Worm (Caenorhabditis elegans) whole organism, L2 larva: ENCODE data around the gene laat-1.

Experiments
- C34F6.9 ChIP-seq: fragments of 150-350 bp; optimal IDR thresholded peaks from 2 replicates; lab custom pipeline; 2014; ENCODE audit warnings: missing biosample characterization, missing genetic modification characterization
- F13H6.1 ChIP-seq: sonication (generic microtip); optimal IDR thresholded peaks from 2 replicates; lab custom pipeline; 2016; ENCODE audit warnings: missing genetic modification characterization, missing compliant biosample characterization
- R02D3.7 ChIP-seq: fragments of 150-350 bp; optimal IDR thresholded peaks from 2 replicates; lab custom pipeline; 2014; ENCODE audit warnings: missing biosample characterization, missing genetic modification characterization
- Y55F3AM.14 ChIP-seq: fragments of 200-800 bp; sonication (Bioruptor generic); optimal IDR thresholded peaks from 2 replicates; lab custom pipeline; 2018; ENCODE audit warnings: mild to moderate bottlenecking, missing genetic modification characterization, missing compliant biosample characterization
- ZK546.5 ChIP-seq: sonication (generic microtip); optimal IDR thresholded peaks from 2 replicates; lab custom pipeline; 2017; ENCODE audit warnings: missing biosample characterization, missing genetic modification characterization
- alr-1 ChIP-seq: fragments of 150-350 bp; optimal IDR thresholded peaks from 2 replicates; lab custom pipeline; 2014; ENCODE audit warnings: missing biosample characterization, missing genetic modification characterization
- aly-2 ChIP-seq: fragments of 150-350 bp; optimal IDR thresholded peaks from 2 replicates; lab custom pipeline; 2014; ENCODE audit warnings: missing biosample characterization, missing genetic modification characterization
- ama-1 ChIP-seq: fragments of 150-350 bp; optimal IDR thresholded peaks from 2 replicates; lab custom pipeline; 2018; ENCODE audit warnings: inconsistent platforms
- blmp-1 ChIP-seq: sonication (generic microtip); optimal IDR thresholded peaks from 2 replicates; lab custom pipeline; 2017; ENCODE audit warnings: missing genetic modification characterization, mild to moderate bottlenecking, missing compliant biosample characterization, antibody characterized with exemption, moderate library complexity; ENCODE audit not compliant: insufficient read depth
- ceh-16 ChIP-seq: fragments of 150-350 bp; optimal IDR thresholded peaks from 2 replicates; lab custom pipeline; 2014; ENCODE audit warnings: missing biosample characterization, missing genetic modification characterization
- crh-2 ChIP-seq: sonication (generic microtip); optimal IDR thresholded peaks from 2 replicates; lab custom pipeline; 2017; ENCODE audit warnings: missing biosample characterization, missing genetic modification characterization
- dmd-4 ChIP-seq: sonication (generic microtip); optimal IDR thresholded peaks from 2 replicates; lab custom pipeline; 2017; ENCODE audit warnings: missing biosample characterization, missing genetic modification characterization
- egl-27 ChIP-seq: sonication (generic microtip); optimal IDR thresholded peaks from 3 replicates; lab custom pipeline; 2017; ENCODE audit warnings: missing biosample characterization, missing genetic modification reagents, missing genetic modification characterization
- elt-3 ChIP-seq: sonication (generic microtip); optimal IDR thresholded peaks from 2 replicates; lab custom pipeline; 2017; ENCODE audit warnings: missing biosample characterization, missing genetic modification characterization
- gmeb-1 ChIP-seq: fragments of 150-350 bp; optimal IDR thresholded peaks from 2 replicates; lab custom pipeline; 2014; ENCODE audit warnings: missing biosample characterization, missing genetic modification characterization
- lin-11 ChIP-seq: fragments of 150-350 bp; sonication (generic microtip); optimal IDR thresholded peaks from 2 replicates; lab custom pipeline; 2014; ENCODE audit warnings: missing biosample characterization, missing genetic modification characterization, inconsistent platforms, mixed read lengths
- lin-13 ChIP-seq: fragments of 150-350 bp; optimal IDR thresholded peaks from 2 replicates; lab custom pipeline; 2014; ENCODE audit warnings: missing biosample characterization, missing genetic modification reagents, missing genetic modification characterization
- lin-39 ChIP-seq: fragments of 150-350 bp; optimal IDR thresholded peaks from 2 replicates; lab custom pipeline; 2014; ENCODE audit warnings: missing biosample characterization, missing genetic modification reagents, missing genetic modification characterization
- lsy-2 ChIP-seq, 2 experiments: fragments of 150-350 bp in 1 of 2; sonication (generic microtip) in 1 of 2; optimal IDR thresholded peaks; 2 replicates each; lab custom pipeline; 2014 to 2017; ENCODE audit warnings: missing biosample characterization in 2 of 2, missing genetic modification characterization in 2 of 2
- mbf-1 ChIP-seq: sonication (generic microtip); optimal IDR thresholded peaks from 2 replicates; lab custom pipeline; 2017; ENCODE audit warnings: missing biosample characterization, missing genetic modification characterization
- mdl-1 ChIP-seq, 2 experiments: fragments of 150-350 bp in 1 of 2; sonication (generic microtip) in 1 of 2; optimal IDR thresholded peaks; 2 replicates each; lab custom pipeline; 2017; ENCODE audit warnings: missing biosample characterization in 2 of 2, missing genetic modification characterization in 2 of 2
- nhr-10 ChIP-seq: sonication (generic microtip); optimal IDR thresholded peaks from 2 replicates; lab custom pipeline; 2017; ENCODE audit warnings: missing biosample characterization, missing genetic modification characterization
- nhr-11 ChIP-seq: fragments of 150-350 bp; optimal IDR thresholded peaks from 2 replicates; lab custom pipeline; 2014; ENCODE audit warnings: missing biosample characterization, missing genetic modification characterization
- nhr-12 ChIP-seq: fragments of 150-350 bp; optimal IDR thresholded peaks from 2 replicates; lab custom pipeline; 2014; ENCODE audit warnings: missing biosample characterization, missing genetic modification characterization
- nhr-129 ChIP-seq: fragments of 150-350 bp; optimal IDR thresholded peaks from 2 replicates; lab custom pipeline; 2014; ENCODE audit warnings: missing biosample characterization, missing genetic modification characterization
- nhr-21 ChIP-seq: fragments of 150-350 bp; optimal IDR thresholded peaks from 2 replicates; lab custom pipeline; 2014; ENCODE audit warnings: missing biosample characterization, missing genetic modification characterization
- nhr-23 ChIP-seq: fragments of 150-350 bp; optimal IDR thresholded peaks from 2 replicates; lab custom pipeline; 2014; ENCODE audit warnings: missing biosample characterization, missing genetic modification reagents, missing genetic modification characterization
- nhr-237 ChIP-seq: fragments of 150-350 bp; optimal IDR thresholded peaks from 2 replicates; lab custom pipeline; 2014; ENCODE audit warnings: missing biosample characterization, missing genetic modification characterization
- nhr-25 ChIP-seq: fragments of 150-350 bp; sonication (generic microtip); optimal IDR thresholded peaks from 3 replicates; lab custom pipeline; 2014; ENCODE audit warnings: missing biosample characterization, missing genetic modification characterization
- nhr-6 ChIP-seq: fragments of 150-350 bp; optimal IDR thresholded peaks from 2 replicates; lab custom pipeline; 2014; ENCODE audit warnings: missing biosample characterization, missing genetic modification characterization
- nhr-77 ChIP-seq: fragments of 150-350 bp; optimal IDR thresholded peaks from 2 replicates; lab custom pipeline; 2014; ENCODE audit warnings: missing biosample characterization, missing genetic modification characterization
- sem-4 ChIP-seq: fragments of 150-350 bp; optimal IDR thresholded peaks from 2 replicates; lab custom pipeline; 2014; ENCODE audit warnings: missing biosample characterization, missing genetic modification reagents, missing genetic modification characterization
- skn-1 ChIP-seq: sonication (generic microtip); optimal IDR thresholded peaks from 2 replicates; lab custom pipeline; 2017; ENCODE audit warnings: missing biosample characterization, missing genetic modification characterization
- sma-3 ChIP-seq: sonication (generic microtip); optimal IDR thresholded peaks from 2 replicates; lab custom pipeline; 2016; ENCODE audit warnings: missing genetic modification reagents, missing genetic modification characterization, missing compliant biosample characterization
- sma-9 ChIP-seq, 2 experiments: fragments of 150-350 bp in 1 of 2; sonication (generic microtip) in 1 of 2; optimal IDR thresholded peaks; 2 replicates each; lab custom pipeline; 2014 to 2016; ENCODE audit warnings: missing genetic modification characterization in 2 of 2, mild to moderate bottlenecking in 1 of 2, missing biosample characterization in 1 of 2, missing compliant biosample characterization in 1 of 2, missing genetic modification reagents in 1 of 2, moderate library complexity in 1 of 2
- snpc-4 ChIP-seq: fragments of 150-350 bp; optimal IDR thresholded peaks from 2 replicates; lab custom pipeline; 2014; ENCODE audit warnings: missing biosample characterization, missing genetic modification characterization
- unc-39 ChIP-seq: fragments of 150-350 bp; optimal IDR thresholded peaks from 2 replicates; lab custom pipeline; 2014; ENCODE audit warnings: missing biosample characterization, missing genetic modification characterization
- unc-55 ChIP-seq: fragments of 150-350 bp; sonication (generic microtip); optimal IDR thresholded peaks from 3 replicates; lab custom pipeline; 2014; ENCODE audit warnings: missing biosample characterization, missing genetic modification reagents, missing genetic modification characterization
- unc-62 ChIP-seq: fragments of 150-350 bp; optimal IDR thresholded peaks from 2 replicates; lab custom pipeline; 2014; ENCODE audit warnings: missing biosample characterization, missing genetic modification reagents, missing genetic modification characterization
- zag-1 ChIP-seq: fragments of 150-350 bp; optimal IDR thresholded peaks from 2 replicates; lab custom pipeline; 2014; ENCODE audit warnings: missing biosample characterization, missing genetic modification characterization
- ztf-1 ChIP-seq: fragments of 200-800 bp; sonication (Bioruptor generic); conservative IDR thresholded peaks from 2 replicates; pipeline ENCODE4 v1.3.6; 2022; ENCODE audit warnings: missing genetic modification characterization, missing compliant biosample characterization
- ztf-11 ChIP-seq: sonication (generic microtip); optimal IDR thresholded peaks from 2 replicates; lab custom pipeline; 2017; ENCODE audit warnings: missing biosample characterization, missing genetic modification characterization
- ztf-4 ChIP-seq: fragments of 150-350 bp; optimal IDR thresholded peaks from 2 replicates; lab custom pipeline; 2014; ENCODE audit warnings: missing biosample characterization, missing genetic modification characterization

laat-1 gene

DNA sequence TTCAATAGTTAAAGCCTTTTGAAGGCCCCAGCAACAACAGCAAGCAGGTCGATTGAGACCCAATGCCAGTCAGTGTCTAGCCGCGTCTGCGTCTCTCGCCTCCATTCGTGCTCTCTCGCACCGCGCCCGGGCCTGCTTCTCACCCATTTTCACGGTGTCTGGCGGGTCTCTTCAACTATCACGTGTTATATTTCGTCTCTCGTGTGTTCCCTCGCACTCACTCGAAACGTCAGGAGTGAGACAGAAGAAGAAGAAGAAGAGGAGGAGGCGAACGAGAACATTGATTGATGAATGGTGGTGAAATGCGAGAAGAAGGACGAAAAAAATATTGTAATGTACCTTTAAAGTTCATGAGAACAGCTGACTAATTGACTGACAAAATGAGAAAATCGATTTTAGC, 16.4 kb downstream of the laat-1 start (continued):
- TF ChIP-seq snpc-4 (peak; percentile 15), ceh-16 (tag; lab: Kevin White, UChicago) (peak; percentile 11), F13H6.1 (tag; lab: Kevin White, UChicago) (peak; percentile 87), sma-9 (GFP tag; optimal IDR thresholded peaks at IDR 0.05; lab: Kevin White, UChicago) (no peak), sma-9 (tag; optimal IDR thresholded peaks at IDR 0.05; lab: Kevin White, UChicago) (no peak), gmeb-1 (tag; lab: Kevin White, UChicago) (peak; percentile 60)

DNA sequence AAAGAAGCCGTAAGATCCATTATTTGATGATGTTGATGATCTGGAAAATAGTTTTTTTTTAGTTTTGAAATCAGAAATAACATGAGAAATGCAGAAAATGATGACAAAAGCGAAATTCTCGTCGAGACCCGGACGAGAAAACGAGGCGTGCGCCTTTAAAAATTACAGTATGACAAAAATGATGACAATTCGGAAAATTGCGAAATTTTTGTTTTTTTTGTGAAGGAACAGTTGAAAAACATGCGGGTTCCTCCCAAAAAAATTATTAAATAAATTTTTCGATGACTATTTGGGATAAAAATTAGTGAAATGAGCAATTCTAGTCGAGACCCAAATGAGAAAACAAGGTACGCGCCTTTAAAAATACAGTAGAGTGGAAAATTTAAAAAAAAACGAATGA, 17.0 kb downstream of the laat-1 start, which contains the start of gene ubxn-3:
Gene ubxn-3, minus strand, starts transcription at position 66 of the 400 bp plus-strand sequence.
- no peak for TF ChIP-seq ZK546.5 (tag; lab: Kevin White, UChicago)
- TF ChIP-seq nhr-23 (tag; lab: Kevin White, UChicago) = no peak
- no peak for TF ChIP-seq lsy-2 (tag; optimal IDR thresholded peaks at IDR 0.05; lab: Kevin White, UChicago)
- no peak for TF ChIP-seq unc-55 (GFP tag; lab: Kevin White, UChicago)

DNA sequence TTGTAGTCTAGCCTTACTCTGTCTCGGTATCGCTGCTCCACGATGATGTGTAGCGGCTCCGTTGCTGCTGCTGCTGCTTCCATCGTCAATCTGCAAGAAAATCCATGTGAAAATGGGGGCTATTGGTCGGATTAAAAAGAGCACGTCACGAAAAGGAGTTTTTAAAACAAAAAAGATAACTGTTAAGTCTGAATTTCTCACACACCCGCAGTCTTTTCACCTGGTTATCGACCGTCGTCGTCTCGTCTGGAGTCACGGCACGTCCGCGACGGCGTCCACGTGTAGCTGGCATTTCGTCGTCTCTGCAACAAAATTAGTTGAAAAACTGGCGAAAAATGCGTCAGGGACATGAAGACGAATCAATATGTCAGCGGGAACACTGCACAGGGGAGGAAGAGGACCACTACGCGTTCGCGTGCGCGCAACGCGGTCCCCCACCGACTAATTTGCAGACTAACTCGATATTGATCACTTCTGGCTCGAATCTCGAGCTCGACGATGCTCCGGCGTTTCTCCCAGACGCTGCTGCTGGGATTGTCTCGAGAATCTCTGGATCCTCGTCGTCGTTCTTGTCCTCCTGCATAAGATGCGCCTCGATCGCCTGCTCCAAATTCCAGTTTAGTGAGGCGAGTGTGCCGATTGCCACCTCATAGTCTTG, 17.6 kb downstream of the laat-1 start:
- TF ChIP-seq egl-27 (tag; lab: Kevin White, UChicago) = no peak
- no peak for TF ChIP-seq nhr-23 (tag; lab: Kevin White, UChicago)
- peak; percentile 4 for TF ChIP-seq Y55F3AM.14 (GFP tag; lab: Kevin White, UChicago)
- no peak for TF ChIP-seq nhr-77 (tag; lab: Kevin White, UChicago)
- no peak for TF ChIP-seq blmp-1 (tag; lab: Kevin White, UChicago)
- TF ChIP-seq zag-1 = no peak
- TF ChIP-seq nhr-21 (tag; lab: Kevin White, UChicago) = no peak
- TF ChIP-seq ztf-1 = 0 out of 2 replicates have a peak, but pooled peaks have one; percentile 40
- no peak for TF ChIP-seq sma-3 (GFP tag; lab: Kevin White, UChicago)
- TF ChIP-seq gmeb-1 (tag; lab: Kevin White, UChicago) = no peak

DNA sequence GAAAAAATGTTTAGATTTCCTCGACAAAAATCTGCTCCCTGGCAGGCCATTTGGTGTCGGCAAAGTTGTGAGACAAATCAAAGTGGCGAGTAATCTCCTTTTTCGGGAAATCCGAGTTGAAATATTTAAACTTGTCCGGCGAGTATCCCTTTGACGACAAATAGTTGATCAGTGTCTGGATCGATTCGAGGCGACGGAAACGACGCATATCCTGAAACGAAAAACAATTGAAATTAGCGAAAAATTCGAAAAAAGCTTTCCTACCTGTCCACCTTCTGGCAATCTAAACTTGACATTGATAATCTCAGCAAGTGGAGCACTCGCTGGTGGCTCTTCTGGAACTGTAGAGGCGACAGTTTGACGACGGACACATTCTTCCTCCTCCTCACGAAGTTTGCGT, 20.3 kb downstream of the laat-1 start:
- TF ChIP-seq skn-1 (tag; lab: Kevin White, UChicago) = no peak
- no peak for TF ChIP-seq lin-13 (GFP tag; lab: Kevin White, UChicago)
- TF ChIP-seq ztf-11 = no peak
- no peak for TF ChIP-seq Y55F3AM.14 (GFP tag; lab: Kevin White, UChicago)
- no peak for TF ChIP-seq nhr-25
- TF ChIP-seq lin-39 (tag; lab: Kevin White, UChicago) = no peak
- no peak for TF ChIP-seq C34F6.9 (tag; lab: Kevin White, UChicago)
- TF ChIP-seq nhr-10 = no peak
- TF ChIP-seq zag-1 = no peak
- no peak for TF ChIP-seq alr-1
- TF ChIP-seq snpc-4 = no peak
- TF ChIP-seq nhr-77 (tag; lab: Kevin White, UChicago) = no peak
- TF ChIP-seq mbf-1 (tag; lab: Kevin White, UChicago) = no peak
- no peak for TF ChIP-seq nhr-12 (tag; lab: Kevin White, UChicago)
- no peak for TF ChIP-seq dmd-4 (tag; lab: Kevin White, UChicago)
- no peak for TF ChIP-seq elt-3
- TF ChIP-seq nhr-21 (tag; lab: Kevin White, UChicago) = no peak
- TF ChIP-seq unc-62 = no peak
- no peak for TF ChIP-seq R02D3.7 (tag; lab: Kevin White, UChicago)

DNA sequence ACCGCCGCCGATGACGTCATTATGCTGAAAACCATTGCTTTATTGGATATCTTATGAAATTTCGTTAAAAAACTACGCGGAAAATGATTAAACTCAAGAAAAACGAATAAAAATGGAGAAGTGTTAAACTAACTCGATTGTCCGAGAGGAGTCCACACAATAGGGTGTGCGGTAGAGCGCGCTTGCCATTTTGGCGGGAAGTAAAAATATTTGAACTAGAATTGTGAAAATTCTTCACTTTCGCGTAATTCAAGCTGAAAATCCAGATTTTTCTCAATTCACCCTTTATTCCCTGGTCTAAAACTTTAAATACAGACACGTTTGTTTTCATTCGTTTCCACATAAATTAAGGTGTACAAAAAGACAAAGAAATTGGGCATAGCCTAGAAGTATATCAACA, 21.0 kb downstream of the laat-1 start, which contains the start of gene F48A11.4:
Gene F48A11.4, minus strand, starts transcription at position 24 of the 400 bp plus-strand sequence.
- TF ChIP-seq ama-1 (lab: Kevin White, UChicago) (peak; percentile 89), mdl-1 (tag; optimal IDR thresholded peaks at IDR 0.05; lab: Kevin White, UChicago) (peak; percentile 17 to 27), nhr-10 (peak; percentile 69), lsy-2 (tag; optimal IDR thresholded peaks at IDR 0.05; lab: Kevin White, UChicago) (peak; percentile 90 to 95), nhr-6 (tag; lab: Kevin White, UChicago) (peak; percentile 93), aly-2 (tag; lab: Kevin White, UChicago) (no peak), elt-3 (no peak), nhr-23 (tag; lab: Kevin White, UChicago) (no peak), skn-1 (tag; lab: Kevin White, UChicago) (peak; percentile 35), nhr-129 (peak; percentile 92), crh-2 (tag; lab: Kevin White, UChicago) (peak; percentile 95), ceh-16 (tag; lab: Kevin White, UChicago) (peak; percentile 83), nhr-25 (peak; percentile 96), lin-11 (tag; lab: Kevin White, UChicago) (peak; percentile 80), blmp-1 (tag; lab: Kevin White, UChicago) (peak; percentile 69), unc-39 (no peak), C34F6.9 (tag; lab: Kevin White, UChicago) (peak; percentile 95), nhr-11 (tag; lab: Kevin White, UChicago) (no peak), dmd-4 (tag; lab: Kevin White, UChicago) (peak; percentile 39), ztf-4 (peak; percentile 91), sma-9 (GFP tag; optimal IDR thresholded peaks at IDR 0.05; lab: Kevin White, UChicago) (peak; percentile 92), sma-9 (tag; optimal IDR thresholded peaks at IDR 0.05; lab: Kevin White, UChicago) (no peak), nhr-237 (tag; lab: Kevin White, UChicago) (peak; percentile 64), sem-4 (tag; lab: Kevin White, UChicago) (peak; percentile 91), ztf-1 (0 out of 2 replicates have a peak, but pooled peaks have one; percentile 49)
